Worm (Caenorhabditis elegans) whole organism, L4 larva: Measurements from ENCODE around the gene Y41C4A.32.
A peak's percentile ranks its signal among the peaks of the same experiment; 100 is the strongest.

Experiments used
- D1046.2 ChIP-seq: fragments of 200-800 bp; sonication (Bioruptor generic); IDR thresholded peaks from 2 replicates; pipeline ENCODE4 v1.3.6; 2022; ENCODE audit warnings: missing genetic modification characterization, missing compliant biosample characterization
- F26F4.8 ChIP-seq: fragments of 200-800 bp; sonication (Bioruptor generic); conservative IDR thresholded peaks from 2 replicates; pipeline ENCODE4 v1.3.6; 2022; ENCODE audit warnings: missing genetic modification characterization, missing compliant biosample characterization
- F49E8.2 ChIP-seq: sonication (generic microtip); optimal IDR thresholded peaks from 2 replicates; lab custom pipeline; 2016; ENCODE audit warnings: missing compliant biosample characterization, mild to moderate bottlenecking, missing genetic modification characterization, borderline replicate concordance
- R02D3.7 ChIP-seq: fragments of 150-350 bp; sonication (generic microtip); optimal IDR thresholded peaks from 3 replicates; lab custom pipeline; 2014; ENCODE audit warnings: missing biosample characterization, missing genetic modification characterization
- T20F7.1 ChIP-seq: fragments of 200-800 bp; sonication (Bioruptor generic); optimal IDR thresholded peaks from 2 replicates; lab custom pipeline; 2018; ENCODE audit warnings: mild to moderate bottlenecking, missing genetic modification characterization, missing compliant biosample characterization
- Y105C5A.15 ChIP-seq: fragments of 200-800 bp; sonication (Bioruptor generic); IDR thresholded peaks from 2 replicates; pipeline ENCODE4 v1.3.6; 2022; ENCODE audit warnings: missing genetic modification characterization, missing compliant biosample characterization
- Y5F2A.4 ChIP-seq: fragments of 200-800 bp; sonication (Bioruptor generic); optimal IDR thresholded peaks from 2 replicates; lab custom pipeline; 2018; ENCODE audit warnings: mild to moderate bottlenecking, missing genetic modification characterization, missing compliant biosample characterization
- ZK337.2 ChIP-seq: fragments of 200-800 bp; sonication (Bioruptor generic); IDR thresholded peaks from 2 replicates; pipeline ENCODE4 v1.3.6; 2022; ENCODE audit warnings: missing genetic modification reagents, missing genetic modification characterization, missing compliant biosample characterization
- aha-1 ChIP-seq: fragments of 150-350 bp; peaks from one replicate; lab custom pipeline; 2014; ENCODE audit warnings: missing biosample characterization, missing genetic modification characterization
- aly-2 ChIP-seq: sonication (generic microtip); optimal IDR thresholded peaks from 2 replicates; lab custom pipeline; 2018; ENCODE audit warnings: missing biosample characterization, missing genetic modification characterization
- attf-4 ChIP-seq: sonication (generic microtip); optimal IDR thresholded peaks from 3 replicates; lab custom pipeline; 2017; ENCODE audit warnings: missing biosample characterization, missing genetic modification characterization
- ceh-82 ChIP-seq: sonication (generic microtip); optimal IDR thresholded peaks from 2 replicates; lab custom pipeline; 2017; ENCODE audit warnings: missing biosample characterization, missing genetic modification characterization
- cey-2 ChIP-seq: sonication (generic microtip); optimal IDR thresholded peaks from 3 replicates; lab custom pipeline; 2017; ENCODE audit warnings: missing genetic modification characterization, mild to moderate bottlenecking, missing compliant biosample characterization, antibody characterized with exemption, borderline replicate concordance; ENCODE audit not compliant: insufficient read depth
- ctbp-1 ChIP-seq: fragments of 200-800 bp; sonication (Bioruptor generic); IDR thresholded peaks from 2 replicates; pipeline ENCODE4 v1.3.6; 2022; ENCODE audit warnings: missing genetic modification reagents, missing genetic modification characterization, missing compliant biosample characterization
- daf-12 ChIP-seq: fragments of 150-350 bp; optimal IDR thresholded peaks from 2 replicates; lab custom pipeline; 2014; ENCODE audit warnings: missing biosample characterization, missing genetic modification reagents, missing genetic modification characterization
- daf-16 ChIP-seq, 3 experiments: sonication (generic microtip); optimal IDR thresholded peaks; 2 replicates each; lab custom pipeline; 2016 to 2017; ENCODE audit warnings: missing genetic modification characterization in 3 of 3, missing genetic modification reagents in 3 of 3, mild to moderate bottlenecking in 2 of 3, missing compliant biosample characterization in 2 of 3, missing biosample characterization in 1 of 3, moderate library complexity in 1 of 3
- daf-19 ChIP-seq: fragments of 200-800 bp; sonication (Bioruptor generic); conservative IDR thresholded peaks from 2 replicates; pipeline ENCODE4 v1.3.6; 2022; ENCODE audit warnings: missing genetic modification characterization, missing compliant biosample characterization
- dmd-6 ChIP-seq: fragments of 200-800 bp; sonication (Bioruptor generic); IDR thresholded peaks from 2 replicates; pipeline ENCODE4 v1.3.6; 2022; ENCODE audit warnings: missing genetic modification reagents, missing genetic modification characterization, missing compliant biosample characterization
- dmd-9 ChIP-seq: fragments of 200-800 bp; sonication (Bioruptor generic); IDR thresholded peaks from 2 replicates; pipeline ENCODE4 v1.3.6; 2022; ENCODE audit warnings: missing genetic modification reagents, missing genetic modification characterization, missing compliant biosample characterization
- dpl-1 ChIP-seq: fragments of 150-350 bp; optimal IDR thresholded peaks from 2 replicates; lab custom pipeline; 2014; ENCODE audit warnings: missing biosample characterization, missing genetic modification reagents, missing genetic modification characterization
- duxl-1 ChIP-seq: sonication (generic microtip); optimal IDR thresholded peaks from 2 replicates; lab custom pipeline; 2016; ENCODE audit warnings: mild to moderate bottlenecking, missing genetic modification characterization, moderate library complexity, missing compliant biosample characterization; ENCODE audit not compliant: poor library complexity
- dve-1 ChIP-seq: sonication (generic microtip); optimal IDR thresholded peaks from 2 replicates; lab custom pipeline; 2017; ENCODE audit warnings: antibody characterized with exemption, mild to moderate bottlenecking, missing genetic modification characterization, missing compliant biosample characterization; ENCODE audit not compliant: insufficient read depth
- fos-1 ChIP-seq: fragments of 150-350 bp; optimal IDR thresholded peaks from 2 replicates; lab custom pipeline; 2014; ENCODE audit warnings: missing biosample characterization, missing genetic modification characterization
- hlh-11 ChIP-seq: fragments of 200-800 bp; sonication (Bioruptor generic); optimal IDR thresholded peaks from 2 replicates; lab custom pipeline; 2018; ENCODE audit warnings: mild to moderate bottlenecking, missing genetic modification characterization, missing compliant biosample characterization
- hlh-30 ChIP-seq: sonication (generic microtip); optimal IDR thresholded peaks from 2 replicates; lab custom pipeline; 2017; ENCODE audit warnings: antibody characterized with exemption, mild to moderate bottlenecking, missing genetic modification characterization, missing compliant biosample characterization; ENCODE audit not compliant: insufficient read depth
- jun-1 ChIP-seq: fragments of 150-350 bp; optimal IDR thresholded peaks from 2 replicates; lab custom pipeline; 2014; ENCODE audit warnings: missing biosample characterization, missing genetic modification reagents, missing genetic modification characterization
- lim-7 ChIP-seq: fragments of 200-800 bp; sonication (Bioruptor generic); IDR thresholded peaks from 2 replicates; pipeline ENCODE4 v1.3.6; 2022; ENCODE audit warnings: missing genetic modification characterization, missing compliant biosample characterization
- lin-1 ChIP-seq: fragments of 200-800 bp; sonication (Bioruptor generic); IDR thresholded peaks from 2 replicates; pipeline ENCODE4 v1.3.6; 2022; ENCODE audit warnings: missing genetic modification reagents, missing genetic modification characterization, missing compliant biosample characterization
- lin-38 ChIP-seq: fragments of 200-800 bp; sonication (Bioruptor generic); IDR thresholded peaks from 2 replicates; pipeline ENCODE4 v1.3.6; 2022; ENCODE audit warnings: missing genetic modification reagents, missing genetic modification characterization, missing compliant biosample characterization
- mdt-29 ChIP-seq: fragments of 200-800 bp; sonication (Bioruptor generic); IDR thresholded peaks from 2 replicates; pipeline ENCODE4 v1.3.6; 2022; ENCODE audit warnings: missing genetic modification reagents, missing genetic modification characterization, missing compliant biosample characterization
- mep-1 ChIP-seq: fragments of 150-350 bp; sonication (generic microtip); optimal IDR thresholded peaks from 3 replicates; lab custom pipeline; 2014; ENCODE audit warnings: missing biosample characterization, missing genetic modification characterization
- mes-2 ChIP-seq: sonication (generic microtip); optimal IDR thresholded peaks from 2 replicates; lab custom pipeline; 2016; ENCODE audit warnings: missing genotype, mild to moderate bottlenecking, missing genetic modification characterization, missing compliant biosample characterization; ENCODE audit not compliant: poor library complexity, severe bottlenecking
- nhr-102 ChIP-seq: sonication (generic microtip); optimal IDR thresholded peaks from 2 replicates; lab custom pipeline; 2016; ENCODE audit warnings: mild to moderate bottlenecking, missing genetic modification characterization, moderate library complexity, missing compliant biosample characterization
- nhr-237 ChIP-seq: sonication (generic microtip); optimal IDR thresholded peaks from 2 replicates; lab custom pipeline; 2017; ENCODE audit warnings: missing biosample characterization, missing genetic modification characterization
- nhr-25 ChIP-seq: sonication (generic microtip); optimal IDR thresholded peaks from 2 replicates; lab custom pipeline; 2017; ENCODE audit warnings: missing genetic modification characterization, mild to moderate bottlenecking, missing compliant biosample characterization, antibody characterized with exemption, moderate library complexity, borderline replicate concordance; ENCODE audit not compliant: insufficient read depth
- nhr-48 ChIP-seq: sonication (generic microtip); optimal IDR thresholded peaks from 2 replicates; lab custom pipeline; 2016; ENCODE audit warnings: mild to moderate bottlenecking, missing genetic modification characterization, missing compliant biosample characterization
- nhr-76 ChIP-seq: fragments of 150-350 bp; optimal IDR thresholded peaks from 2 replicates; lab custom pipeline; 2014; ENCODE audit warnings: missing biosample characterization, missing genetic modification characterization
- pha-4 ChIP-seq, 2 experiments: fragments of 150-350 bp in 1 of 2; fragments of 200-800 bp in 1 of 2; sonication (Bioruptor generic) in 1 of 2; IDR thresholded peaks in 1 of 2; optimal IDR thresholded peaks in 1 of 2; 2 replicates each; pipeline versions ENCODE4 v1.3.6 to Lab custom; 2014 to 2022; ENCODE audit warnings: missing genetic modification characterization in 2 of 2, missing genetic modification reagents in 2 of 2, missing biosample characterization in 1 of 2, missing compliant biosample characterization in 1 of 2
- php-3 ChIP-seq: fragments of 200-800 bp; sonication (Bioruptor generic); IDR thresholded peaks from 2 replicates; pipeline ENCODE4 v1.3.6; 2022; ENCODE audit warnings: missing genetic modification reagents, missing genetic modification characterization, missing compliant biosample characterization
- rbr-2 ChIP-seq: sonication (generic microtip); optimal IDR thresholded peaks from 2 replicates; lab custom pipeline; 2016; ENCODE audit warnings: missing genotype, missing genetic modification characterization, missing compliant biosample characterization
- skn-1 ChIP-seq: fragments of 150-350 bp; optimal IDR thresholded peaks from 2 replicates; lab custom pipeline; 2014; ENCODE audit warnings: missing biosample characterization, missing genetic modification characterization
- snpc-4 ChIP-seq: fragments of 150-350 bp; optimal IDR thresholded peaks from 2 replicates; lab custom pipeline; 2014; ENCODE audit warnings: missing biosample characterization, missing genetic modification characterization
- spr-1 ChIP-seq: sonication (generic microtip); optimal IDR thresholded peaks from 2 replicates; lab custom pipeline; 2016; ENCODE audit warnings: mild to moderate bottlenecking, missing genetic modification characterization, missing compliant biosample characterization
- unc-130 ChIP-seq: sonication (generic microtip); optimal IDR thresholded peaks from 2 replicates; lab custom pipeline; 2016; ENCODE audit warnings: missing genetic modification reagents, missing genetic modification characterization, missing compliant biosample characterization
- unc-62 ChIP-seq, 3 experiments: fragments of 150-350 bp in 1 of 3; sonication (generic microtip); optimal IDR thresholded peaks in 2 of 3; peaks in 1 of 3; 1 replicate in 1 of 3; 2 replicates in 2 of 3; lab custom pipeline; 2014 to 2017; ENCODE audit warnings: missing biosample characterization in 3 of 3, missing genetic modification characterization in 3 of 3, missing genetic modification reagents in 3 of 3, missing genotype in 1 of 3
- zag-1 ChIP-seq: fragments of 150-350 bp; optimal IDR thresholded peaks from 2 replicates; lab custom pipeline; 2014; ENCODE audit warnings: missing biosample characterization, missing genetic modification characterization
- ztf-11 ChIP-seq: fragments of 150-350 bp; optimal IDR thresholded peaks from 2 replicates; lab custom pipeline; 2014; ENCODE audit warnings: missing biosample characterization, missing genetic modification characterization

Y41C4A.32 gene

DNA sequence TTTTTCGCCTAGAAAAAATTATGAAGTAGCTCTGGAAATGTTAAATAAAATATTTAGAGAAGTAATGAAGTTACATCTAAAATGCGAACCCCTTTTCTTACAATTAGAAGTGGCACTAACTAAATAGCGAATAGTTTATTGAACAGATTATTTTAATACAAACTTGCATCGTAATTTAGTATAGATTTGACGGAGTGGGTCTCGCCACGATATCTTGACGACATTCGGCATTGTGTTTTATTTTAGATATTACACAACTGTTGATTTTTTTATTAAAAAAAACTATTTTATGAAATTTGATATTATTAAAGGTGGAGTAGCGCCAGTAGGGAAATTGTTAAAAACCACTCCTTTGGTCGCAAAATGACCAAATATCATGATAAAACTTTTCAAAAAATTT is 31.6 kb upstream of the Y41C4A.32 start:
- TF ChIP-seq ceh-82 (tag; lab: Kevin White, UChicago) (no peak), unc-62 (GFP tag; optimal IDR thresholded peaks at IDR 0.05 in 1 of 2; lab: Kevin White, UChicago) (no peak), unc-62 (tag; optimal IDR thresholded peaks at IDR 0.05; lab: Kevin White, UChicago) (no peak), jun-1 (no peak), php-3 (GFP tag; lab: Robert Waterston, UW) (no peak), attf-4 (tag; lab: Kevin White, UChicago) (no peak), aha-1 (tag; lab: Kevin White, UChicago) (peak; percentile 90), cey-2 (tag; lab: Kevin White, UChicago) (no peak)

ce11 chrIII:11692380-11692779 is 29.1 kb upstream of the Y41C4A.32 start:
- TF ChIP-seq unc-130, result no peak
- no peak for TF ChIP-seq mep-1 (tag; lab: Kevin White, UChicago)
- TF ChIP-seq dmd-9 (GFP tag; lab: Robert Waterston, UW), result no peak
- TF ChIP-seq hlh-11 (tag; lab: Kevin White, UChicago), result no peak
- no peak for TF ChIP-seq jun-1
- TF ChIP-seq attf-4 (tag; lab: Kevin White, UChicago), result no peak
- TF ChIP-seq F49E8.2 (tag; lab: Kevin White, UChicago), result no peak
- no peak for TF ChIP-seq R02D3.7 (tag; lab: Kevin White, UChicago)
- no peak for TF ChIP-seq daf-16 (GFP tag; optimal IDR thresholded peaks at IDR 0.05; lab: Kevin White, UChicago)
- TF ChIP-seq daf-16 (tag; optimal IDR thresholded peaks at IDR 0.05; lab: Kevin White, UChicago), result no peak
- TF ChIP-seq D1046.2 (GFP tag; lab: Robert Waterston, UW), result 0 out of 2 replicates have a peak, but pooled peaks have one; percentile 39
- TF ChIP-seq F26F4.8, result no peak
- no peak for TF ChIP-seq T20F7.1 (GFP tag; lab: Kevin White, UChicago)
- TF ChIP-seq pha-4 (GFP tag; IDR thresholded peaks at IDR 0.05; lab: Robert Waterston, UW), result no peak
- TF ChIP-seq pha-4 (tag; optimal IDR thresholded peaks at IDR 0.05; lab: Kevin White, UChicago), result no peak
- no peak for TF ChIP-seq spr-1 (tag; lab: Kevin White, UChicago)
- no peak for TF ChIP-seq dpl-1 (GFP tag; lab: Kevin White, UChicago)
- no peak for TF ChIP-seq hlh-30
- TF ChIP-seq zag-1 (tag; lab: Kevin White, UChicago), result no peak
- no peak for TF ChIP-seq ctbp-1 (GFP tag; lab: Robert Waterston, UW)
- TF ChIP-seq dmd-6, result no peak
- TF ChIP-seq mes-2 (tag; lab: Kevin White, UChicago), result no peak
- TF ChIP-seq ZK337.2, result no peak
- TF ChIP-seq nhr-48 (tag; lab: Kevin White, UChicago), result no peak
- no peak for TF ChIP-seq ztf-11 (tag; lab: Kevin White, UChicago)
- TF ChIP-seq aha-1 (tag; lab: Kevin White, UChicago), result peak; percentile 50
- peak; percentile 57; the same call in 1 of the 2 replicates for TF ChIP-seq lim-7 (GFP tag; lab: Robert Waterston, UW)
- TF ChIP-seq Y5F2A.4, result no peak
- no peak for TF ChIP-seq nhr-237
- no peak for TF ChIP-seq fos-1 (tag; lab: Kevin White, UChicago)
- TF ChIP-seq cey-2 (tag; lab: Kevin White, UChicago), result no peak
- TF ChIP-seq nhr-76 (tag; lab: Kevin White, UChicago), result no peak
- TF ChIP-seq skn-1 (tag; lab: Kevin White, UChicago), result no peak
- no peak for TF ChIP-seq aly-2
- TF ChIP-seq lin-38 (GFP tag; lab: Robert Waterston, UW), result no peak
- no peak for TF ChIP-seq daf-19 (GFP tag; lab: Robert Waterston, UW)
- no peak for TF ChIP-seq duxl-1 (tag; lab: Kevin White, UChicago)
- no peak for TF ChIP-seq Y105C5A.15
- no peak for TF ChIP-seq dve-1 (tag; lab: Kevin White, UChicago)
- TF ChIP-seq rbr-2 (tag; lab: Kevin White, UChicago), result no peak
- TF ChIP-seq nhr-25 (tag; lab: Kevin White, UChicago), result no peak
- no peak for TF ChIP-seq snpc-4 (tag; lab: Kevin White, UChicago)
- no peak for TF ChIP-seq daf-12 (tag; lab: Kevin White, UChicago)
- no peak for TF ChIP-seq mdt-29 (GFP tag; lab: Robert Waterston, UW)
- no peak for TF ChIP-seq nhr-102 (tag; lab: Kevin White, UChicago)
- no peak for TF ChIP-seq lin-1
